Worm (Caenorhabditis elegans): Measurements from ENCODE around the gene F58A6.9.

F58A6.9 gene

DNA sequence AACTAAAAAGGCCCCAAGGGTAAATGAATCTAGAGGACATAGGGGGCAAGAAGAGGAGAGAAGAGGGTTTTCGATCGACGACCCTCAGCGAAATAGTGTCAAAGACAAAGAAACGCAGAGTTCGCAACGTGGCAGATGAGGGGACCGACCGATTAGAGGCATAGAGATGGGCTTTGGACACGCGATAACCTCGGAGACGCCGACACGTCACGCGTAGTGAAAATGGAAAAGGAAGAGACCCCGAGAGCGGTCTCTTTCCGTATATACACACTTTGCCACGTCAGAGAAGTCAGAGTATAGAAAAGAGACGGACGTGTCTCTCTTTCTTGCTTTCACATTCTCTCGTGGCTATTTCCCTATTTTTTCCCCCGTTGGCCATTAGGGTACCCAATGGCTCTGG, 22.8 kb upstream of the F58A6.9 start (continued):
- TF ChIP-seq F52B5.7 (tag; optimal IDR thresholded peaks at IDR 0.05) = peak; percentile 32
- TF ChIP-seq ztf-6 (GFP tag; IDR thresholded peaks at IDR 0.05) = no peak
- peak; percentile 51 for TF ChIP-seq K12H6.12 (tag; optimal IDR thresholded peaks at IDR 0.05)
- TF ChIP-seq F22D6.2 (tag; optimal IDR thresholded peaks at IDR 0.05) = no peak
- no peak for TF ChIP-seq aptf-3 (GFP tag; IDR thresholded peaks at IDR 0.05)
- TF ChIP-seq egl-44 (GFP tag; IDR thresholded peaks at IDR 0.05) = 0 out of 2 replicates have a peak, but pooled peaks have one; percentile 61
- 0 out of 2 replicates have a peak, but pooled peaks have one; percentile 34 for TF ChIP-seq pbrm-1 (GFP tag; IDR thresholded peaks at IDR 0.05)
- TF ChIP-seq C17E4.6 (GFP tag; IDR thresholded peaks at IDR 0.05) = no peak
- no peak for TF ChIP-seq F33H1.4 (GFP tag; IDR thresholded peaks at IDR 0.05)
- TF ChIP-seq lin-35 (GFP tag; optimal IDR thresholded peaks at IDR 0.05) = peak in 1 of 3 experiments; percentile 50
- no peak for TF ChIP-seq bed-1 (GFP tag; IDR thresholded peaks at IDR 0.05)

DNA sequence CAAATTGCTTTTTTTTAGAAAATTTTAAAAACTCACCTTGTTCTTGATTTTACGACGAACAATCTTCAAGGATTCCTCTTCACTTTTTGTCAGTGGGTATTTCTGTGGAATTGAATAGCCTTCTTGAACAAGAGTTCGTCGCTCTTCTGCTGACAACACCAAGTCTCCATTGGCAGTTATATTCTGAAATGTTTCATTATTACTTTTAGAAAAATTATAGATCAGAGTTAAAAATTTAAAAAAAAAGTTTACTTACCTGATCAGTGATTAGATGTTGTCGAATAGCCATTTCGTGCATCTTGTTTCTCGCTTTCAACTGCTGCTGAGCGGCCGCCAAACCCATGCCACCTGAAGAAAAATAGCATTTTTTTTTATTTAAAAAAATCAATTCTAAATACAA, 21.6 kb upstream of the F58A6.9 start:
- TF ChIP-seq cebp-1 (GFP tag; IDR thresholded peaks at IDR 0.05) (no peak), cebp-1 (tag; optimal IDR thresholded peaks at IDR 0.05) (no peak), ekl-4 (GFP tag; IDR thresholded peaks at IDR 0.05) (0 out of 2 replicates have a peak, but pooled peaks have one; percentile 13)

ce11 chrII:5178609-5179008, 19.9 kb upstream of the F58A6.9 start:
- TF ChIP-seq Y67H2A.10 (GFP tag; conservative IDR thresholded peaks at IDR 0.05) (no peak), ceh-40 (GFP tag; IDR thresholded peaks at IDR 0.05) (no peak), F39B2.1 (GFP tag; IDR thresholded peaks at IDR 0.05) (no peak), B0336.3 (GFP tag; IDR thresholded peaks at IDR 0.05) (peak; percentile 44; the same call in 1 of the 2 replicates), Y95B8A.8 (GFP tag; IDR thresholded peaks at IDR 0.05) (no peak), unc-130 (GFP tag; optimal IDR thresholded peaks at IDR 0.05) (no peak), lin-40 (tag; optimal IDR thresholded peaks at IDR 0.05) (no peak), aptf-3 (GFP tag; IDR thresholded peaks at IDR 0.05) (no peak), athp-1 (tag; optimal IDR thresholded peaks at IDR 0.05) (no peak), F49E8.2 (tag; optimal IDR thresholded peaks at IDR 0.05; ENCODE audit: insufficient read depth) (no peak), tlf-1 (GFP tag; optimal IDR thresholded peaks at IDR 0.05) (no peak), madf-3 (GFP tag; IDR thresholded peaks at IDR 0.05) (no peak), cebp-2 (GFP tag; IDR thresholded peaks at IDR 0.05) (no peak), sptf-2 (GFP tag; optimal IDR thresholded peaks at IDR 0.05) (no peak), let-607 (tag; optimal IDR thresholded peaks at IDR 0.05) (peak in 1 of 2 experiments; percentile 7), attf-3 (GFP tag; conservative IDR thresholded peaks at IDR 0.05) (no peak), ceh-79 (tag; optimal IDR thresholded peaks at IDR 0.05) (no peak), hsf-1 (GFP tag; IDR thresholded peaks at IDR 0.05) (no peak), attf-6 (GFP tag; IDR thresholded peaks at IDR 0.05) (no peak), ekl-4 (GFP tag; IDR thresholded peaks at IDR 0.05) (peak; percentile 38; the same call in 1 of the 2 replicates), xnd-1 (tag; optimal IDR thresholded peaks at IDR 0.05) (no peak), C17E4.6 (GFP tag; IDR thresholded peaks at IDR 0.05) (0 out of 2 replicates have a peak, but pooled peaks have one; percentile 31), nhr-120 (GFP tag; IDR thresholded peaks at IDR 0.05) (no peak), let-526 (GFP tag; IDR thresholded peaks at IDR 0.05) (no peak), B0035.1 (tag; optimal IDR thresholded peaks at IDR 0.05) (no peak), cebp-1 (GFP tag; IDR thresholded peaks at IDR 0.05) (no peak), cebp-1 (tag; optimal IDR thresholded peaks at IDR 0.05) (peak; percentile 18), bed-1 (GFP tag; IDR thresholded peaks at IDR 0.05) (no peak), dpl-1 (GFP tag; optimal IDR thresholded peaks at IDR 0.05) (no peak), Y56A3A.18 (GFP tag; IDR thresholded peaks at IDR 0.05) (peak; percentile 79; the same call in 1 of the 2 replicates), lin-54 (GFP tag; optimal IDR thresholded peaks at IDR 0.05) (no peak), ceh-91 (GFP tag; IDR thresholded peaks at IDR 0.05) (no peak), him-1 (tag; optimal IDR thresholded peaks at IDR 0.05) (no peak), K12H6.12 (tag; optimal IDR thresholded peaks at IDR 0.05) (no peak), ceh-100 (GFP tag; IDR thresholded peaks at IDR 0.05) (0 out of 2 replicates have a peak, but pooled peaks have one; percentile 18), mel-28 (tag; optimal IDR thresholded peaks at IDR 0.05; ENCODE audit: borderline replicate concordance) (no peak), efl-1 (GFP tag; optimal IDR thresholded peaks at IDR 0.05) (no peak), egl-18 (GFP tag; IDR thresholded peaks at IDR 0.05) (no peak)
